Worm (Caenorhabditis elegans) whole organism, L4/young adult: ENCODE results near the gene dnj-20.

Experiments used
- W03F9.2 ChIP-seq: fragments of 150-350 bp; optimal IDR thresholded peaks from 2 replicates; lab custom pipeline; 2014; ENCODE audit warnings: missing biosample characterization, missing genetic modification characterization
- dao-5 ChIP-seq: sonication (generic microtip); optimal IDR thresholded peaks from 2 replicates; lab custom pipeline; 2016; ENCODE audit warnings: missing genotype, missing genetic modification characterization, moderate library complexity, missing compliant biosample characterization
- him-1 ChIP-seq: sonication (generic microtip); optimal IDR thresholded peaks from 2 replicates; lab custom pipeline; 2016; ENCODE audit warnings: missing genotype, missing genetic modification reagents, missing genetic modification characterization, missing compliant biosample characterization

The dnj-20 gene

DNA sequence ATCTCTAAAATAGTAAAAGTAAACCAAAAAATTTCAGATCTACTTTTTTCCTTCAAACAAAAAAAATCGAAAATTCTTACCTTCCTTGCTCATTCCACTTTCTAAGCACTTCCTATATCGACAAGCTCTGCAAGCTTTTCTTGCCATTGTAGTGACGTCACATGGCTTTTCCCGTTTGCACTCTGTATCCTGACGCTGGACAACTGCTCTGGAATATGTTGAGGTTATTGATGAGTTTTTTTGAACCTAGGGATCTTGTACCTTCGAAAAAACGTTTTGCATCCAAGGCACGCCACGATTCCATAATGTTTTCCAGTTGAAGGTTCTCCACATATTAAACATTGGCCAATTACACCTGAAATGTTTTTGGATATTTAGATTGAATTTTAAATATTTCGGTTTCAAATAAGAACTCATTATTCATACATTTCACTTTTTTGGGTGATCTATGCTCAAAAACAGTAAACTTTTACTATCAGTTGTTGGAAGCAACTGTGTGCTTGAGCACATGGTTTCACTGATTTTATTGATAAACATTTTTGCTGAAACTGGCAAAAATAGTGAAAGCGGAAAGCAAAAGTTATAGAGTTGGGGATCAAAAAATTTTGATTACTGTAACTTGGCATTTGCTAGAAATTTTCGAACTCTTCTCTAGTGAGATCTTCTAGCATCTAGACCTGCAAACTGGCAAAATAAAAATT, 23.8 kb downstream of the dnj-20 start:
- no peak for TF ChIP-seq him-1 (tag; lab: Kevin White, UChicago)
- no peak for TF ChIP-seq dao-5 (tag; lab: Kevin White, UChicago)
- TF ChIP-seq W03F9.2 (tag; lab: Kevin White, UChicago), result no peak

DNA sequence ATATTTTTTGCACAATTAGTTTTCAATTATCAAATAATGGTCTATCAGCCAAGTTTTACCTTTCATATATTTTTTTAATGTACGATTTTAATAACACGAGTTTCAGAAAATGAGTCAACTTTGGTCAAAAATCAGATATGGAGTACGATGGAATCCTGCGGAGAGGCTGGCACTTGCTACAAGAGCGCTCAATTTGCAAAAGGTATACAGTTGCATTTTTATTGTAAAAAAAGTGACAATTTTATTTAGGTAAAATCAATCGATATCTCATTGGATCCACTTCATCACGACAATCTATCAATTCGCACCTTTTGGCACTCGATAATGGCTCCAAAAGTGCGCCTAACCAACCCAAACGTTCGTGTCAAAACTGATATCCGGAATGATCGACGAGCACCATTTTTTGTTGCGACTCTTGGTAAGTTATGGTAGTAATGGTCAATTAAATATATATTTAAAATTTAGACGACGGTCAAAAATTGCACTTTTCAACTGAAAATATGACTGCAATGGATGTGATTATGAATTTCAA, 26.4 kb downstream of the dnj-20 start, which contains the start of gene mrpl-53:
Gene mrpl-53, plus strand, starts transcription at position 107 of the 532 bp plus-strand sequence.
- TF ChIP-seq W03F9.2 (tag; lab: Kevin White, UChicago) (no peak), dao-5 (tag; lab: Kevin White, UChicago) (no peak), him-1 (tag; lab: Kevin White, UChicago) (no peak)

DNA sequence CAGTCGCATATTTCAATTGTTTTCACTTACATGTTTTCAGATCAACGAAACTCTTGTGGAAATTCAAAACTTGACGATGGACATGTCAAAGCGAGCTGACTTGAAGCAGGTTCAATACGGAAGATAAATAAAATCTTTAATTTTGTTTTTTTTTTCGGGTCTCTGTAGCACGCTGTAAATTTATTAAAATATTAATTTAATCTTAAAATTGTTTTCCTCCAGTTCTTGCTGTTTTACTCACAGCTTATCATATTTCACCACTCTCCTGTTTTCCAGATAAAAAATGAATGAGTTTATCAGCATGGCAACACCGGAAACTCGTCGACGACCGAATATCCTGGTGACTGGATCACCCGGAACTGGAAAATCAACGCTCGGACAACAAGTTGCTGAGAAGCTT, 27.6 kb downstream of the dnj-20 start, which contains the start of gene E02H1.6:
Gene E02H1.6, plus strand, starts transcription at position 301 of the 400 bp plus-strand sequence.
- TF ChIP-seq dao-5 (tag; lab: Kevin White, UChicago) (no peak), him-1 (tag; lab: Kevin White, UChicago) (no peak), W03F9.2 (tag; lab: Kevin White, UChicago) (no peak)

DNA sequence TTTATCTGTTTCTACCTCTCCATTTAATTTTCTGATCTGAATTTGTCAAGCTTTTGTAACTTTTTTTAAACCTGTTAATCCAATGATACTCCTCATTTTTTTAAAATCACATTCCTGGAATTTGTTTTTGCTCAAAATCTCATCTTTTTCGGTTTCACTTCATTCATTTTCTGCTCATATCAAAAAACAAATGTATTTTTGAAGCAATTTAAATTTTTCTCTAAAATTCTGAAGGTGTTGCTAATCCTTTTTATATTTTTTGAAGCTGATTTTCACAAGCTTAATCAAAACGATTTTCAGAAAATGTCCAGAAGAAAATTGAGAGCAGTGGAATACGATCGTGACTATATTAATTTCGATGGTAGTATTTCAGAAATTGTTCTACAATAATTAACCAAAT, 29.1 kb downstream of the dnj-20 start, which contains the start of gene E02H1.5:
Gene E02H1.5, plus strand, starts transcription at position 301 of the 400 bp plus-strand sequence.
- TF ChIP-seq dao-5 (tag; lab: Kevin White, UChicago) (no peak), him-1 (tag; lab: Kevin White, UChicago) (no peak), W03F9.2 (tag; lab: Kevin White, UChicago) (no peak)

DNA sequence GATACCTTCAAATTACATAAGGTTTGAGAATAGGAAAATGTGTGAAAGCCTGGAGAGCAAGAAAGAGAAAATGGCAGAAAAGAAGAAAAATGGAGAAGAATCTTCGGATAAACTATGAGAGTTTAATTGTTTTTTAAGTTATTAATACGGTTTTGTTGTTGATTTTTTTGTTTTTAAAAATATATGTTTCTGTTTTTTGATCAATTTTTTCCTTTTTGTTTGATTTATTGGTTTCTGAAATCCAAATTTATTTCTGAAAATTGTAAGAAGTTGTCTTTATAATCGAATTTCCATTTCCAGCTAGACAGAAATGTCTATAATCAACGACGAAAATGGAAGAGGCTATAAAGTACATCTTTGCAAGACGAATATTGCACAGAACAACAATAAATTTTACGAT, 31.2 kb downstream of the dnj-20 start, which contains the start of gene parp-2:
Gene parp-2, plus strand, starts transcription at position 301 of the 400 bp plus-strand sequence.
- TF ChIP-seq W03F9.2 (tag; lab: Kevin White, UChicago), result no peak
- TF ChIP-seq him-1 (tag; lab: Kevin White, UChicago), result no peak
- TF ChIP-seq dao-5 (tag; lab: Kevin White, UChicago), result no peak

DNA sequence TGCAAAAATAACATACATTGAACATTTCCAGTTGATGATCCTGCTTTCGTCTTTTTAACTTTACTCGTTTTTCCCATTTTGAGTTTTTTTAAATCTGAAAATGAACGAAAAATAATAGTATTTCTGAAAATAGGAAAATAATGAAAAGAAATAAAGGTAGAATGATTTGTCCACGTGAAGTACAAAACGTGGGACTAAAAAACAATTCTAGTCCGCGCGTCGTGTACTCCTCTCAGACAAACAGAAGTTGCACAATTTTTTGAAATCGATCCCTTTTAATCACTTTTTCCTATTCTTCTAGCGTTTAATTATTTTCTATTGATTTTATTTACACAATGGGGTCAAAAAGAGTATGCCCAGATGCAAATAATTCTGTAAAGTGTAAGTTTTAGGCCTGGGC, 32.9 kb downstream of the dnj-20 start, which contains the start of the genes E02H1.1 and tag-124:
Gene E02H1.1, minus strand, starts transcription at position 94 of the 400 bp plus-strand sequence.
Gene tag-124, plus strand, starts transcription at position 222 of the 400 bp plus-strand sequence.
- TF ChIP-seq him-1 (tag; lab: Kevin White, UChicago), result no peak
- peak; percentile 55 for TF ChIP-seq W03F9.2 (tag; lab: Kevin White, UChicago)
- TF ChIP-seq dao-5 (tag; lab: Kevin White, UChicago), result no peak

DNA sequence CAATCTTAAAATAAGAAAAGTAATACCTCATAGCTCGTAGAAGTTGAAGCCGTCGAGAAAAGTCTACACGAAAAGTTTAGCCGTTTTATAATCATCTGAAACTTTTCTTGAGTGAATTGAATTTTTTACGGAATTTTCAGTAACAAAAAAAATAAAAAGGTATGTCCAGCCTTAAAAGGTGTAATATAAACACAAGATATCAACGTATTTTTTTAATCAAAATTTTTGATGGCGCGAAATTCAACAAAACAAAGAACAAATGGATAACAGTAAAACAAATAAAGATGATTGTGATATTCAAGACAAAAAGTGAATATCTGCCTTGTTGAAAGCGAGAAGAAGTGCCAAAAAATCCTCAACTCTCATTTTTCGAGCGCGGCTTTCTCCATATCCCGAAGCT, 34.3 kb downstream of the dnj-20 start, which contains the start of gene eral-1:
Gene eral-1, minus strand, starts transcription at position 101 of the 400 bp plus-strand sequence.
- TF ChIP-seq him-1 (tag; lab: Kevin White, UChicago), result no peak
- TF ChIP-seq dao-5 (tag; lab: Kevin White, UChicago), result no peak
- no peak for TF ChIP-seq W03F9.2 (tag; lab: Kevin White, UChicago)

DNA sequence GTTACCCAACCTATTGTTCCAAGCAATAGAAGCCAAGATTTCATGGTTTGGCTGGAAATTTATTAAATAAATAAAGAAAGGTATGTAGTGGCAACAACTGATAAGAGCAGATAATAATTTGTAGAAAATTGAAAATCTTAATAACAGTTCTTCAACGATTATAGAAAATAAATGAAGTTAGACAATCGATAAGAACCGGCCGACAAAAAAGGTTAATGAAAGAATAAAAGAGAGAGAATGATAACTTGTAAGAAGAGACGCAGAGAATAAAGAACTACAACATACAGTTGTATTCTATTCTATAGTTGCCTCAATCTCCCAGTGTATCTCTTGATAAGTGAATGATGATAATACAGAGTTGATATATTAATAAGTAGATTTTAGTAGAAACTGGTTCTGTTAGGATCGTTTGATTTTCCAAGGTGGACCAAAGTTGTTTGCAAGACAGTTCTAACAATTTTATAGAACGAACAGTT, 37.2 kb downstream of the dnj-20 start, which contains the start of gene ugt-58:
Gene ugt-58, minus strand, starts transcription at position 51 of the 476 bp plus-strand sequence.
- TF ChIP-seq him-1 (tag; lab: Kevin White, UChicago), result no peak
- TF ChIP-seq dao-5 (tag; lab: Kevin White, UChicago), result no peak
- no peak for TF ChIP-seq W03F9.2 (tag; lab: Kevin White, UChicago)

DNA sequence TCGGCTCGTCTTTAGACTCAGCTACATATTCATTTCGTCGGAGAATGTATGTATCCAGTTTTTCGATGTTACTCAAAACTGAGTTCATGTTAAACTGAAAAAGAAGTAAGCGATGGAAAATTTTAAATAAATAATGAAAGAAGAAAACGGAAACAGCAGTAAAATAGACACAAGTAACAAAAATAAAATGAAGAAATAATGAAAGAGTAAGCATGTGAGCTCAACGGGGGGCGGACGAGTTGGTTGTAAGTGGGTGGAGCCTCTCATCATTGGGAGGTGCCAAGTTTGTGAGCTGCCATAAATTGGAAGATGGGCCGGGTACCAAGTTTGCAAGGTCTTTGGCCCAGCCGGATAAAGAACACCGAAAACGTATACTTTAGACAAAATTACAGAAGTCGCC, 40.5 kb downstream of the dnj-20 start, which contains the start of gene wee-1.1:
Gene wee-1.1, minus strand, starts transcription at position 101 of the 400 bp plus-strand sequence.
- TF ChIP-seq him-1 (tag; lab: Kevin White, UChicago) (no peak), W03F9.2 (tag; lab: Kevin White, UChicago) (no peak), dao-5 (tag; lab: Kevin White, UChicago) (no peak)

DNA sequence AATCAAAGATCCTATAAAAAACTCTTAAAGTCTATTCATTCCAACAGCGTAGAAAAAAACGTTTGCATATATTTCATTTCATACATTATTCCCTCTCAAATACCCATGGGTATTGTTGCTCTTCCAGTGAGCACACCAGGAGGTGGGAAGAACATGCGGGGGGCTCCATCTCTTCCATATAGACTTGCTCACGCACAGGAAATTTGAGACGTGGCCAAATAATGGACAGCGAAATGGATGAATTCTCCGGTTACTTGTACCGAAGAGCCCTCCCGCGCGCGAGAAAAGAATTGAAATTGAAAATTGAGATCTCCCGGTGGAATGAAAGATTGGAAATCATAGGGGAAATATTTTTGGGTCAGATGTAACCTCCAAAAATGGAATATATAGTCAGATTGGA, 46.3 kb downstream of the dnj-20 start:
- TF ChIP-seq dao-5 (tag; lab: Kevin White, UChicago), result no peak
- TF ChIP-seq him-1 (tag; lab: Kevin White, UChicago), result no peak
- no peak for TF ChIP-seq W03F9.2 (tag; lab: Kevin White, UChicago)

DNA sequence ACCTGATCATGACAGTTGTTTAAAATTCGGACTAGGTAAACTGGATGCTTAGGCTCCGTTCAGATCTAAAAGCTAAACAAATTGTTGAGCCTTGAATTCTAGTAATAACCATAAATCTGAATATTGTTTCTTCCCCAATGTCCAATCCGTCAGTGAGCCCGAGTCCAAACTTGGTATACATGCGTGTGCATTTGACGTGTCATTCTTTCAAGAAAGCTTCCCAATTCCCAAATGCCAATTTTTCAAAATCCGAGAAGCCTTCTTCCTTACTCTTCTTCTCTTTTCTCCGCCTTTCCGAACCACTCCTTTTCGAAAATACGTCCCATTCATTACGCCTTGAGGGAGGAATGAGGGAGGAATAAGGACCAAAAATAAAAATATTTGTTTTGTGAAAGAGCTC, 47.3 kb downstream of the dnj-20 start:
- no peak for TF ChIP-seq W03F9.2 (tag; lab: Kevin White, UChicago)
- TF ChIP-seq dao-5 (tag; lab: Kevin White, UChicago), result no peak
- TF ChIP-seq him-1 (tag; lab: Kevin White, UChicago), result no peak

DNA sequence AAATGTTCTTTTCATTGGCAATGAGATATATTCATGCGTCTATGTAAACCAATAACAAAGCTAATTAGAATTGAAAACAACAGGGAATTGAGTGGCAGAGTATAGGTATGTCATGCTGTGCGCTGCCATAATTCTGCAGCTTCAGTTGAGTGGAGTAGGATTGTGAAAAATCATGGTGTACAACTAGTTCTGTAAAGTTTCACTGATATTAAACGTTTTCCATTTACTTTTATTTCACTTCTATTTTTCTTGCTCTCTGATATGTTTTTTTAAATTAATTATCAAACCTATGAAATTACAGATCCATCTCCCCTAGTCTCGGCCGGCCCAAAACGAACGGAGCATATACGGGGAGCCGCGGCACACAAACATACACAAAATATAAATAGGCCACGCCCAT, 48.3 kb downstream of the dnj-20 start, which contains the start of gene exc-7:
Gene exc-7, plus strand, starts transcription at position 301 of the 400 bp plus-strand sequence.
- no peak for TF ChIP-seq dao-5 (tag; lab: Kevin White, UChicago)
- no peak for TF ChIP-seq W03F9.2 (tag; lab: Kevin White, UChicago)
- no peak for TF ChIP-seq him-1 (tag; lab: Kevin White, UChicago)

DNA sequence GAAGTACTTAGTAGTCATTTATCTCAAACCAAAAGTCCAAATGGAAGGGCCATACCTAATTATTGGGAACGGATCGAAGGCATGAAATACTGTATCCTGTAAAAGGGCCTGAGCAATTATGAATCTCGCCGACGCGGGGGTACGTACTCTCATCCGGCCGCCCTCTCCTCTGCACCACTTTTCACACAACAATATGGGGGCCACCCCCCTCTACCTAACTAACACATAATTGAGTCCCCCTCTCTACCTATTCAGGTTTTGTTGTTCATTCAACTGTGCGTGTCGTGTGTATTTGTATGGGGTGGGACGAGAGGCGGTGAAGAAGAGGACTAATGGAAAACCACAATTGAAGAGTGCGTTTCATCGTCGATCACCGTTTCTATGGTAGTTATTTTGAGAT, 49.6 kb downstream of the dnj-20 start:
- TF ChIP-seq dao-5 (tag; lab: Kevin White, UChicago), result no peak
- no peak for TF ChIP-seq W03F9.2 (tag; lab: Kevin White, UChicago)
- TF ChIP-seq him-1 (tag; lab: Kevin White, UChicago), result no peak
